Worm (Caenorhabditis elegans) whole organism, mixed stage, embryonic: ENCODE measurements around the gene cacn-1.

ENCODE experiments used
- mab-5 ChIP-seq: fragments of 150-350 bp; optimal IDR thresholded peaks from 2 replicates; lab custom pipeline; 2014; ENCODE audit warnings: missing biosample characterization, missing genetic modification characterization
- nhr-237 ChIP-seq: fragments of 150-350 bp; optimal IDR thresholded peaks from 2 replicates; lab custom pipeline; 2014; ENCODE audit warnings: missing biosample characterization, missing genetic modification characterization
- tbx-8 ChIP-seq: fragments of 200-800 bp; sonication (Bioruptor generic); optimal IDR thresholded peaks from 2 replicates; lab custom pipeline; 2018; ENCODE audit warnings: mild to moderate bottlenecking, missing genetic modification characterization, moderate library complexity, missing compliant biosample characterization
- unc-39 ChIP-seq: fragments of 150-350 bp; optimal IDR thresholded peaks from 2 replicates; lab custom pipeline; 2014; ENCODE audit warnings: missing biosample characterization, missing genetic modification characterization
- unc-62 ChIP-seq: fragments of 150-350 bp; optimal IDR thresholded peaks from 2 replicates; lab custom pipeline; 2014; ENCODE audit warnings: missing biosample characterization, missing genetic modification reagents, missing genetic modification characterization
- ztf-11 ChIP-seq: fragments of 150-350 bp; optimal IDR thresholded peaks from 2 replicates; lab custom pipeline; 2014; ENCODE audit warnings: missing biosample characterization, missing genetic modification characterization

DNA sequence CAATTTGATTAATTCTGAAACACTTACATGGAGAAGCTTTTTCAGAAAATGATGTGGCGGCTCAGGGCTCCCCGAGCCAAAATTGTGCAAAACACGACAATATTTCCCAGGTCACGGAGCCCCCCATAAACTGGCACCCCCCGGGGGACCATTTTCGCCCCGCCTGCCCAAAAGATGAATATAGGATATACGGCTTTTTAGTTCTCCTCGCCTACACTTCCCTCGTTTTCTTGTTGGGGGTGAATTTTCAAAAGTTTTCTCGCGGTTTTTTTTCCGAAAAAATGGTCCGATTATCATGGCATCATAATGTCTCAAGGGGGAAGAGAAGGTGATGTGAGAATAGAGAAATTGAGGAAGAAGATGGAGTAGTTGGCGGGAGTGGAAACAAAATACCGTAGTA is 19.9 kb downstream of the cacn-1 start, which contains the start of gene K09E4.4:
- TF ChIP-seq mab-5 (tag; lab: Kevin White, UChicago), result no peak
- no peak for TF ChIP-seq unc-39 (tag; lab: Kevin White, UChicago)
- TF ChIP-seq nhr-237 (tag; lab: Kevin White, UChicago), result no peak
- TF ChIP-seq ztf-11, result no peak
- TF ChIP-seq unc-62 (GFP tag; lab: Kevin White, UChicago), result no peak
- TF ChIP-seq tbx-8 (GFP tag; lab: Kevin White, UChicago), result no peak
